Fruit fly (Drosophila melanogaster): ENCODE measurements around the gene ranshi.

ranshi gene

dm6 chr3R:8769094-8769493 is 39.6 kb upstream of the ranshi start, which contains the start of gene CG8236:
CG8236 (plus strand) TSS chr3R:8769394.
- TF ChIP-seq CG9797 (GFP tag; optimal IDR thresholded peaks at IDR 0.05) (no peak), pfk (GFP tag; optimal IDR thresholded peaks at IDR 0.05) (no peak), pros (GFP tag; optimal IDR thresholded peaks at IDR 0.05) (no peak), pita (GFP tag; optimal IDR thresholded peaks at IDR 0.05) (no peak), schlank (tag; optimal IDR thresholded peaks at IDR 0.05) (no peak), CG14860 (GFP tag; IDR thresholded peaks at IDR 0.05; ENCODE audit: partially characterized antibody) (no peak), CG2712 (tag; optimal IDR thresholded peaks at IDR 0.05) (no peak), jigr1 (GFP tag; IDR thresholded peaks at IDR 0.05) (no peak), Usf (GFP tag; optimal IDR thresholded peaks at IDR 0.05) (no peak), CG18262 (tag; optimal IDR thresholded peaks at IDR 0.05) (no peak), CG8944 (GFP tag; optimal IDR thresholded peaks at IDR 0.05) (no peak), ind (GFP tag; optimal IDR thresholded peaks at IDR 0.05) (no peak), CG3281 (GFP tag; optimal IDR thresholded peaks at IDR 0.05) (no peak)

- TF ChIP-seq fu2 (GFP tag; optimal IDR thresholded peaks at IDR 0.05) (no peak), az2 (GFP tag; optimal IDR thresholded peaks at IDR 0.05) (no peak), zfh1 (GFP tag; IDR thresholded peaks at IDR 0.05) (0 out of 3 replicates have a peak, but pooled peaks have one; percentile 22), CG32767 (GFP tag; IDR thresholded peaks at IDR 0.05) (no peak), Deaf1 (tag; optimal IDR thresholded peaks at IDR 0.05) (peak; percentile 94), ase (GFP tag; IDR thresholded peaks at IDR 0.05) (no peak), z (GFP tag; IDR thresholded peaks at IDR 0.05) (peak; percentile 91), Ets97D (GFP tag; optimal IDR thresholded peaks at IDR 0.05) (no peak), tna (GFP tag; IDR thresholded peaks at IDR 0.05; ENCODE audit: partially characterized antibody) (no peak)
These were observed 38.5 kb upstream of the ranshi start, which contains the start of the genes CG34135 and CG11768 for dm6 chr3R:8767998-8768397. CG34135 (minus strand) TSS chr3R:8768191. CG11768 (minus strand) TSS chr3R:8768200.

dm6 chr3R:8748776-8749126 is 19.3 kb upstream of the ranshi start:
- no peak for TF ChIP-seq CG32767 (GFP tag; IDR thresholded peaks at IDR 0.05)
- no peak for TF ChIP-seq CG7357 (GFP tag; IDR thresholded peaks at IDR 0.05)
- no peak for TF ChIP-seq stwl (tag; optimal IDR thresholded peaks at IDR 0.05)
- no peak for TF ChIP-seq so (GFP tag; IDR thresholded peaks at IDR 0.05)
- no peak for TF ChIP-seq CG8359 (GFP tag; optimal IDR thresholded peaks at IDR 0.05; ENCODE audit: borderline replicate concordance)
- no peak for TF ChIP-seq Med (GFP tag)
- no peak for TF ChIP-seq CG13123 (GFP tag; optimal IDR thresholded peaks at IDR 0.05)
- no peak for TF ChIP-seq bbx (GFP tag; IDR thresholded peaks at IDR 0.05; ENCODE audit: partially characterized antibody)
- TF ChIP-seq Scr (GFP tag; IDR thresholded peaks at IDR 0.05; ENCODE audit: partially characterized antibody) = no peak

- TF ChIP-seq lilli (GFP tag; optimal IDR thresholded peaks at IDR 0.05) = peak; percentile 14
- TF ChIP-seq p53 (GFP tag; optimal IDR thresholded peaks at IDR 0.05) = no peak
- TF ChIP-seq phol (tag; optimal IDR thresholded peaks at IDR 0.05) = no peak
- peak; percentile 64 for TF ChIP-seq Med (GFP tag)
- no peak for TF ChIP-seq Dad (GFP tag; optimal IDR thresholded peaks at IDR 0.05)
- TF ChIP-seq CG2199 (GFP tag; IDR thresholded peaks at IDR 0.05) = no peak
- TF ChIP-seq en (GFP tag; optimal IDR thresholded peaks at IDR 0.05) = no peak
- TF ChIP-seq CG15479 (GFP tag; optimal IDR thresholded peaks at IDR 0.05) = peak; percentile 53
- TF ChIP-seq CG31224 (GFP tag; IDR thresholded peaks at IDR 0.05) = 0 out of 2 replicates have a peak, but pooled peaks have one; percentile 23
- 0 out of 3 replicates have a peak, but pooled peaks have one; percentile 1 for TF ChIP-seq mld (GFP tag; IDR thresholded peaks at IDR 0.05; ENCODE audit: partially characterized antibody)
- TF ChIP-seq Taf1 (GFP tag; IDR thresholded peaks at IDR 0.05) = no peak
- TF ChIP-seq CG7271 (tag; optimal IDR thresholded peaks at IDR 0.05) = no peak
- peak; percentile 1 for TF ChIP-seq HHEX (GFP tag; optimal IDR thresholded peaks at IDR 0.05)
- TF ChIP-seq Drgx (GFP tag; IDR thresholded peaks at IDR 0.05) = peak; percentile 72; the same call in 1 of the 2 replicates
- TF ChIP-seq CG1529 (GFP tag; optimal IDR thresholded peaks at IDR 0.05) = no peak
- no peak for TF ChIP-seq wdn (GFP tag; IDR thresholded peaks at IDR 0.05)
- TF ChIP-seq CG32532 (GFP tag; IDR thresholded peaks at IDR 0.05) = no peak
These were observed 18.6 kb upstream of the ranshi start for dm6 chr3R:8747871-8748775.

Data from whole organism, embryonic.